Worm (Caenorhabditis elegans): ENCODE data around the gene F44E7.5.

F44E7.5 gene

DNA sequence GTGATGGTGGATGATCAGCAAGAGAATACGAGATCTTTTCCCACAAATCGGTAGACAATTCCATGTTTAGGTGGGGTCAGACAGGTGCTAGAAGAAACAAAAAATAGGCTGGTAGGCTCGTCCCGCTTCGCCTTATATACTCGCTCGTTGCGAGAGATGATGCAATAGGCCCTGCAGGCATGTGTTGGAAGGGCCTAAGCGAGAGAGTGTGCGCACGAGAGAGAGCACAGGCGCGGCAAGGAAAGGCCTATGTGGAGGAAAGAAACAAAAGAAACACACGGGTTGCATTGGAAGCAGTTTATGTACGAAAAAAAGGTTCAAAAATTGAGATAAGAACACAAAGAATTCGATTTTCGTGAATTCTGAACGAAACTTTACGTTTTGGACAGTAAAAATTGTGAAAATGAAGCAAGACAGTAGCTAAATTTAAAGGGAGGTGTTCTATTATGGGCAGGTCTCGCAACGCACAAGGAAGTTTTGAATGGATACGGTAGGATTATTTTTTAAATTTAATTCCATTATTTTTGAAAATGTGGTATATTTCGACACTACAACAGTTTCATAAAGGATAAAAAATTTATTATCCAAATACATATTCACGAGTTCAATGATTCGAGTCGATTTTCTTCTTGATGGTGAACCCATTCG, at the start of gene F44E7.5:
Gene F44E7.5 (minus strand): TSS at position 210 of the 648 bp plus-strand sequence.
- no peak for TF ChIP-seq unc-62 (GFP tag; optimal IDR thresholded peaks at IDR 0.05)

DNA sequence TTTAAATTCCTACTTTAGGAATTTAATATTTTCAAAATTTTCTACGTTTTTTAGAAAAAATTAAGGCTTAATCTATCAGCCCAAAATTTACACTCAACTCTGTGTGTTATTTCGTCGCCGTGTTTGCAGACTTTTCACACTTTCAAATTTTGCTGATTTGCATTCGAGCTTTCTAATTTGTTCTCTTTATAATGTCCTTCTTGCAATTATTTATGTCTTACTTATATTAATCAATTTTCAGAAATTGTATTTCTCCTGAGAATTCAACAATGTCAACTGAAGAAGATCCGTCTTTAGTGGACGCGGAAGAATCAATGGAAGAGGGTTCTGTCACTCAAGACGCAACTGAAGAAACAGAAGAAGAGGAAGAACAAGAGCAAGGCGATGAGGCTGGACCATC, 45.9 kb upstream of the F44E7.5 start, which contains the start of gene let-418:
Gene let-418 (plus strand): TSS at position 242 of the 400 bp plus-strand sequence.
- no peak for TF ChIP-seq unc-62 (GFP tag; optimal IDR thresholded peaks at IDR 0.05)

DNA sequence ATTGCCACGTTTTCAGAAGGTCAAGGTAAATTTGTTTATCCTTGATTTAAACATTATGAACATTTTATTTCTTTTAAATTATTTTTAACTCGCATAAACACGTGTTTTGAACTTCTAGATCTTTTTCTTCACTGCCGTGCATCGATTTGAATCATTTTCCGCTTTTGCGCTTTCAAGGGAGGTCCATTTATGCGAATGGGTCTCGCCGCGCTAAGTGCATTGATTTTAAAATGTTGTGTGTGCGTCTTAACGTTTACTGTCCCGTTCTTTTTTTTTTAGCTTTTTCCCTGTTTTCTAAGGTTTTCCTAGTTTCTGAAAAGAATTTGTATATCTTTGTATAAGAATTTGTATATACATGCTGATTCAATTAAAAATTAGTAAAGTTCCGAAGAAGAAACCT, 44.8 kb upstream of the F44E7.5 start:
- TF ChIP-seq unc-62 (GFP tag; optimal IDR thresholded peaks at IDR 0.05): no peak

DNA sequence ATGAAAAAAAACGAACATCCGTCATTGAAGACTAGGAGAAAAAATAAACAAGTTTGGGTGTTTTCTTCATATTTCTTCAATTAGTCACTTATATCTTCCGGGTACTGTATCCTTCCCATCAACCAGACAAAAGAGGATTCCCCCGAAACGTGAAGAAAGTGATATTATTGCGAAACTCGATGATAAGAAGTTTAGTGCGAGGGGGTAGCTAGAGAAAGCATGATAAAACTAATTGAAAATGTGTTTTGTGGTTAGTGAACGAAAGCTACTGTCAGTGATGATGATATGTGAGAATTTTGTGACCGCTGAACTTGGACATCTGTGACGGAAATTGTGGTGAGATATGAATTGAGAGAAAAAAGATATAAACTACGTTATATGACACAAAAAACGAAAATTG, 42.2 kb upstream of the F44E7.5 start:
- no peak for TF ChIP-seq unc-62 (GFP tag; optimal IDR thresholded peaks at IDR 0.05)

DNA sequence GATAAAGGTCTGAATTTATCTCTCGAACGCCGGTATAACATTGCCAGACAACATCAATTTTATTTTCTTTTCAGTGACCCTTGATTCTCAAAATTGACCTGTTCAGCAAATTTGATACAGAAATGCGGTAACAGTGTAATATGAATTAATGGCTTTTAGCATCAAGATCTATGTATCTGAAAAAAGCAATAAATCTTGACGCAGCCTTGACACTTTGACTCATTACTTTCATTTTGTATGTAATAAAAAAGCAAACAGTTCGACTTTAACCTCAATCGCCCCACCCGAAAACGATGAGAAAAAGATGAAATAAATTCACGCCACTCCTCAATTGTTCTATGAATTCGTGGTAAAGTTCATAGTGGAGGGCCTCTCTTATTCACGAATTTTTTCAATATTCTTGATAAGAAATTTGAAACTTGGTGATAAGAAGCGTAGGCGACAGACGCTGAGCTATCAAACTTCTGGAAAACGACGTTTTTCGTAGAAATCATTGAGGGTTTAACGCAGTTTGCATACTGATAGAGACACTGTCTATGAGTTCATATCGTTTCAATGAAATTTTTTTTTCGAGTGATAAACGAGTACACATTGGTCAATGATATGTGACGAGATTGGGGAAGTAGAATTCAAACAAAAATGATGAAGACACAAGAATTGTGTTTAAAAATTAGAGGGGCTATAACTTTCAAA, 40.9 kb upstream of the F44E7.5 start:
- TF ChIP-seq unc-62 (GFP tag; optimal IDR thresholded peaks at IDR 0.05): no peak

DNA sequence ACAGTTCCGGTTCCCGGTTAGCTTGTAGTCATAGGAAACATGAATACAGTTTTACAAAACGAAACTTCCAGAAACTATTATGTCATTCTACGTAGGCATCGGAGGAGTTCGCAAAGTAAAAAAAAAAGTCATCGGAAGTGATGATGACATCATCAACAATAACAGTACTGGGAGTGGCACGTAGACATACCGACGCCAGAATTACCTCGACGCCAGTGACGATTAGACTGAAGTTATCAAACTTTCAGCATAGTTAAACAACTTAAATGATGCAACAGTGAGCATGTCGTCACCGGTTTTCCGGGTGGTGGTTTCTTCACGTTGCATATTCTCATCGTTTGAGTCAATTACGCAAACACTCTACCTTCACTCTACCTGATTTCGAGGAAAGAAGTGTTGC, 39.7 kb upstream of the F44E7.5 start:
- TF ChIP-seq unc-62 (GFP tag; optimal IDR thresholded peaks at IDR 0.05): no peak

DNA sequence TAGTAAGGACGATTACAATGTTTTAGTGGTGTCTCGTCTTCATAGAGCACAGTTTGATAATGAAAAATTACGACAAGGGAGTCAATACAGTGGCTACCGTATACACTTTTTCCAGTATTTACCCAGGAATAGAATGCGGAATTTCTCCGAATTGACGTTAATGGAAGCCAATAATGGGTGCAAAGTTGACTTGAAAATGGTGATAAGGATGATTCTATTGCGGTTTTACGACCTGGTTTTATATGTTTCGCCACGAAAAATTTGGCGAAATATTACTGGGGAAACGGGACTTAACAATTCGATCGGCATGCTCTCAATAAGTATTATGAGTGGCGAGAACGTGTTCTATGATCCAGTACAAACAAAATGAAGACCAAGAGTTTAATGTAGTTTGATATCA, 39.2 kb upstream of the F44E7.5 start:
- TF ChIP-seq unc-62 (GFP tag; optimal IDR thresholded peaks at IDR 0.05): no peak

DNA sequence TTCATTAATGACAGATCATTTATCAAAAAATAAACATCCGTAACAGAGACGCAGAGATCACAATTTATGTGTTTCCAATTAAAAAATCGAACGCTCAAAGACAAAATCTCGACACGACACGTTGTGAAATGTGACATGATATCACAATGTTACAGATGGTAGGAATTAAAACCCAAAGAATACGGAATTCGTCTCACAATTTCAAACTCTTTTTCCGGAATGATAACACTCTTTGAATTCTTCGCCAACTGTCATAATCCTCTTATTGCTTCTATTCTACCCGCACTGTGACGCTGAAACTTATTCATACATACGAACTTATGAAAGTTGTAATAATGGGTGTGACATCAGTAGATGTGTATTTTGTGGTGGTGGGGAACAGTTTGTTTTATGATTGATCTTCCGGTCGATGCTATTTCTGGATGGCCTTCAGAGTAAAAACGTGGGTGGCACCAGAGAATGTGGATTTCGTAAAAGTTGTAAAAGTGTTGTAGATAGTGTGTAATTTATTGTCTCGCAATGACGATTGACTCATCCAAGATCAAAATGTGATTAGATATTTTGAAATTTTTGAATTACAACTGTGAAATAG, 35.8 kb upstream of the F44E7.5 start:
- TF ChIP-seq unc-62 (GFP tag; optimal IDR thresholded peaks at IDR 0.05): no peak

DNA sequence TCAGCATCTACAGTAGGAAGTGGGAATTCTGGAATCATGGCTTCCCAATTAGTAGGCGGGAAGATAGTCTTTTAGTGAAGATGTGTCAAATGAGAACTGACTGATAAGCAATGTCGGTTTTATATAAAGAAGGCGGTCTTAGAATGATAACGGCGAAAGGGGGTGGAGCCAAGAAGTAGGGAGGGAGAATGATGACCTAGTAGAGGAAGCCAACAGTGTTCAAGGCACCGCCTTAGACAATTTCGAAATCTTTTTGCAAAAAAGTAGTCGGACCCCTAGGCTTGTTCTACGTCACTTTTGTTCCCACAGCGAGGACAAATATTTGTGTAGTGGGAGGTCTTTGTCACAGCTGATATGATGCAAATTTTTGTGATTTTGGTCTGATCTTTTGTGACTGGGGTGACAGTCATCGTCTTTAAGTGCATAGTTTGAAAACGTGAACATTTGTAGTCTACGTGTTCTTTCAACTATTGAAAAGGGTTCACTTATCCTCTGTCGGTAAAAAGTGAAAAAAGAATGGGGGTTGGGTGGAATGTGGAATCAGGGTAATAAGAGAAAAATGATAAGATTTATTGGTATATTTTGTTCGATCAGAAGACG, 32.4 kb upstream of the F44E7.5 start, which contains the start of gene ZC250.4:
Gene ZC250.4 (minus strand): TSS at position 78 of the 600 bp plus-strand sequence.
- TF ChIP-seq unc-62 (GFP tag; optimal IDR thresholded peaks at IDR 0.05): no peak

DNA sequence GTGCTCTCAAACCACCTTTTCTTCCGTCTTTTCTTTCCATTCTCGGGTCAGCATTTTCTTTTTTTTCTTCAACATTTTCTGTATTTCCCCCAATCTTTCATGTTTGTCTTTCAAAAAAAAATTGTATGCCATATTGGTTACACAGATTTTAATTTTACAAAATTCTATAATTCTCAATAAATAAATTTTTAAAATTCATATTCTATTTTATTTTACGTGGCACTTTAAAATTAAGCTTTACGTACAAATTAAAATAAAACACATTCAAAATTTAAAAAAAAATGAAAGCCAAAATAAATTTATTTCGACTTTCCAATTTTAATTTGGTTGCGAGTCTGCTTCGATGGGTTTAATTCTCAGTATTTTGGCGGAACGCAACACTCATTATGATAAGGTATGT, 24.7 kb upstream of the F44E7.5 start, which contains the start of gene ZC250.5:
Gene ZC250.5 (plus strand): TSS at position 301 of the 400 bp plus-strand sequence.
- TF ChIP-seq unc-62 (GFP tag; optimal IDR thresholded peaks at IDR 0.05): no peak

DNA sequence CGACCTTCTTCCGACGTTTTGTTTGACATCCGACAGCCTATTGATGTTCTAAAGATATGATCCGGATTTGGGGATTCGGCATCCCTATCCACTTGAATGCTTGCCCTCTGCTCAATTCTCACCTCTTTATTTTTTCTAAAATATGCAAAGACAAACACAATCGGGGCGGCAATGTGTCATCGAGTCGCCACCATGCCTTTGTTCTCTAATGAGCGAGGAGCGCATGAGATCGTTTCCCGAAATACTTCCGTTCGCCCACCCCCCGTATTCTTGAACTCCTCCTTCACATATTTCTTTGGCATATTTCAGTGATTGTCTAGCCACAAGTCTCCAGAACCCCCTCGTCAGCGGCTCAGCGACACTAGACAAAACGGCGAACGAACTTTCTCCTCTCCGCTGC, 18.7 kb upstream of the F44E7.5 start, which contains the start of gene cyn-17:
Gene cyn-17 (plus strand): TSS at position 301 of the 400 bp plus-strand sequence.
- TF ChIP-seq unc-62 (GFP tag; optimal IDR thresholded peaks at IDR 0.05): no peak

DNA sequence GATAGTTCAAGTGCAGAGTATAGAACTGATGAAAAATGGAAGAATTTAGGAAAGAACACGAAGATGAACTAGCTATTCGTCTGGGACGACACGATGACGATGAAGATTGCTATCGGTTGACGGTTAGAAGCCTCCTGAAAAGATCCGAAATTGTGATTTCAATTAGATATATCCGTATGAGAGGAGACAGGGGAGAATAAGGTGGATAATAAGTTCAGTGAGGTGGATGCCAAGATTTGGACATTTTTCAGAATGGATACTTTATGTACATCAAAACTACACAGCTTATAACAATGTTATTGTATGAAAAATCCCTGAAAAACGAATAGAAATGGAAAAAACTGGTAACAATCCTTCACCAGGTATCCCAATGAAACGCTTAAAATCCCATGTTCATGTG, 17.4 kb upstream of the F44E7.5 start, which contains the start of gene nstp-3:
Gene nstp-3 (minus strand): TSS at position 101 of the 400 bp plus-strand sequence.
- TF ChIP-seq unc-62 (GFP tag; optimal IDR thresholded peaks at IDR 0.05): no peak

DNA sequence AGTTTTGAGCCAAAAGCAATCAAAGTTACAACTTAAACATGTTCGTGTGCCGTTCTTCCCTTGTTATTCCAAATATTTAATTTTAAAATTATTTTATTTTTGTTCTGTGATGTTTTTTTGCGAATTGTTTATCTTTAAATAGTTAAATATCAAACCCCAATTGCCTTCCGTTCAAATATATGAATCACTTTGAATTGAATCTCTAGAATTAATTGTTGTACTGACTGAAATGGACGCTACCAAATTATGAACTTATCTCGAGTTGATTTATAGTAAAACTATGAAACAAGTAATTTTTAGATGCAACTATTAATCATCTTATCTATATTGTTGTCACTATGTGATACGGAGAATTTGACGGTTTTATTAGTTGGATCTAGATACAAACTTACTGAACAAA, 11.3 kb upstream of the F44E7.5 start, which contains the start of gene ZC250.2:
Gene ZC250.2 (plus strand): TSS at position 301 of the 400 bp plus-strand sequence.
- no peak for TF ChIP-seq unc-62 (GFP tag; optimal IDR thresholded peaks at IDR 0.05)

DNA sequence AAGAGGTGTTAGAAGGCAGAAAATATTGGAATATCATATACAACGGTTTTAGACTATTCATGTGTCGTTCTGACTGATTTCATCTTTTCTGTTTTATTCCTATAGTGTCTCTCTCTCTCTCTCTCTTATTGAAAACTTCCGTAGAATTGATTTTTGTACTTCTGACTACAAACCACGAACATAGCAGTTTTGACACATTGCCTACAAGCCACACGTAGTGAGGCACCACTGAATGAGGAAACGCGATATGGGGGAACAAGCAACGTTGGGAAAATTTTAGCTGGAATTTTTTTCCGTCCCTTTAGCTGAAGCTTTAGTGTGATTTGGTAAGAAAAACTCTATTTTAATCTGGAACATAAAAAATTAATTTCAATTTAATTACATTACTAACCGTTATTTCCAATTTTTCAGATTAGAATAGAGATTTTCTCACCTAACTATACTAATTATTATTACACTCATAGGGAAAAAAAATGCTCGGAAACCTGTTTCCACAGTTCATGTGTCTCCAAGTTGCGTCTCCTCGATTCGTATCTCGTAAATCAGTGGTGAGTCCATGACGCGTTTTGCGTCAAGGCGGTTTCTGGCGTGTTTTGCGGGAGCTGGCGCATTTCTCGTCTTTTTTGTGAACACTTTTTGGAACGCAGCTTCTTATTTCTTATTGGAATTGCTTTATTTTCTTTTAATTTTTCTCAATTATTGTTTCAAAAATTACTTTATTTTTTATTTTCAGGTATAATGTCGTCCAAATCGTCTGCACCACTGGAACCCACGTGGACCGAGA, 10.0 kb upstream of the F44E7.5 start, which contains the start of the genes nhr-142 and F44E7.9:
Gene nhr-142 (minus strand): TSS at position 57 of the 784 bp plus-strand sequence.
Gene F44E7.9 (plus strand): TSS at position 734 of the 784 bp plus-strand sequence.
- TF ChIP-seq unc-62 (GFP tag; optimal IDR thresholded peaks at IDR 0.05): no peak

DNA sequence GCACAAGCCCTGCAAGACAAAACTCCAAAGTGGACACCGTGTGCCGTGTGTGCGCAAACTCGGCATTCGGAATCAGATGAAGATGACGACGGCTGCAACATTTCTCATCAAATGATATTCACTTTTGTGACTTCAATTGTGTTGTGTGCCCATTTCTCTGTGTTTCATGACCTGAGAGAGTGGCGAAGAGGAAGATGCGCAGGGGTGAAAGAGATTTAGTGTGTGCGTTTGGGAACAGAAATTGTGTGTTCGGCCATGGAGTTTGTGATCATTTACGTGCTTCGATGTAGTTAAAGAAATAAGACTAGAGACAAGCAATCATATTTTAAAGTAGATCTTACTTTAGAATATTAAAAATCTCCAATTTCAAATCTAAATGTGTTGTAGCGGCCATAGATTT, 7.9 kb upstream of the F44E7.5 start:
- TF ChIP-seq unc-62 (GFP tag; optimal IDR thresholded peaks at IDR 0.05): no peak

Data from whole organism, dauer.